Fruit fly (Drosophila melanogaster): ENCODE data around the gene CG8036.

Gene CG8036

dm6 chr3R:8699230-8699629 lies 31.6 kb downstream of the CG8036 start:
- no peak for TF ChIP-seq fd59A (GFP tag; optimal IDR thresholded peaks at IDR 0.05)
- no peak for TF ChIP-seq pdm3 (GFP tag; optimal IDR thresholded peaks at IDR 0.05)
- TF ChIP-seq CG7368 (GFP tag; optimal IDR thresholded peaks at IDR 0.05) = no peak
- TF ChIP-seq CG11294 (GFP tag; IDR thresholded peaks at IDR 0.05) = no peak
- no peak for TF ChIP-seq fkh (GFP tag; optimal IDR thresholded peaks at IDR 0.05)
- TF ChIP-seq Sox14 (GFP tag; optimal IDR thresholded peaks at IDR 0.05) = no peak
- TF ChIP-seq lz (GFP tag; optimal IDR thresholded peaks at IDR 0.05) = no peak
- TF ChIP-seq CG15336 (GFP tag; IDR thresholded peaks at IDR 0.05) = no peak
- TF ChIP-seq Eip93F (GFP tag; optimal IDR thresholded peaks at IDR 0.05) = no peak
- TF ChIP-seq CG6163 (GFP tag; IDR thresholded peaks at IDR 0.05) = no peak
- TF ChIP-seq fd85E (GFP tag; optimal IDR thresholded peaks at IDR 0.05) = no peak
- TF ChIP-seq Eip78C (GFP tag) = no peak
- TF ChIP-seq CG10631 (GFP tag; optimal IDR thresholded peaks at IDR 0.05) = no peak
- no peak for TF ChIP-seq CG6276 (GFP tag; optimal IDR thresholded peaks at IDR 0.05)
- TF ChIP-seq svp (GFP tag) = no peak
- TF ChIP-seq CG32006 (GFP tag; optimal IDR thresholded peaks at IDR 0.05) = no peak
- TF ChIP-seq CG3919 (GFP tag; optimal IDR thresholded peaks at IDR 0.05) = no peak
- no peak for TF ChIP-seq CG1621 (tag; optimal IDR thresholded peaks at IDR 0.05)
- TF ChIP-seq Ets21C (GFP tag; optimal IDR thresholded peaks at IDR 0.05) = no peak
- TF ChIP-seq CG16779 (tag; optimal IDR thresholded peaks at IDR 0.05) = no peak

dm6 chr3R:8700660-8701059 lies 33.0 kb downstream of the CG8036 start:
- TF ChIP-seq Gug (GFP tag; IDR thresholded peaks at IDR 0.05) (no peak), pdm3 (GFP tag; optimal IDR thresholded peaks at IDR 0.05) (no peak), topi (GFP tag; optimal IDR thresholded peaks at IDR 0.05) (no peak), CG9139 (GFP tag; optimal IDR thresholded peaks at IDR 0.05) (no peak), CG34406 (GFP tag; optimal IDR thresholded peaks at IDR 0.05) (no peak), Hr4 (GFP tag; optimal IDR thresholded peaks at IDR 0.05) (no peak), lz (GFP tag; optimal IDR thresholded peaks at IDR 0.05) (no peak), CG6276 (GFP tag; optimal IDR thresholded peaks at IDR 0.05) (no peak), Ets21C (GFP tag; optimal IDR thresholded peaks at IDR 0.05) (no peak)

DNA sequence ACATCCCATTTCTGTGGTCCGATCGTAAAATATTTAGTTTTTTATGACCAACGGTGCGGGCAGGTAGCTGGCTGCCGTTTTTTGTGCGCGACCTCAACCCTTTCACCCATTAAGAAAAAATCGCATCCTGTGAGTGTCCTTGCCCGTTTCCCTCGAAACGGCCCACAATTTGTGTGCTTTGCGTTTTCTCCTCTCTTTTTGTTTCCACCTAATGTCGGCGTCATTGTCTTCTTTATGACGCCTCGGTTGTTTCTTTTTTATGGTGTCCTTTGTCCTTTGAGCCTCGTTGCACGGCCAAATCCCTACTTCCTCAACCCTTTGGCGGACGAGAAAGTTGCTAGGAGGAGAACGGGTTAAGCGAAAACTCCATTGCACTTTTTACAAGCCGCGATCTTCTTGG lies 33.5 kb downstream of the CG8036 start:
- TF ChIP-seq CG15336 (GFP tag; IDR thresholded peaks at IDR 0.05) = no peak
- no peak for TF ChIP-seq CG7368 (GFP tag; optimal IDR thresholded peaks at IDR 0.05)
- TF ChIP-seq CG6808 (GFP tag; optimal IDR thresholded peaks at IDR 0.05) = no peak
- TF ChIP-seq fd85E (GFP tag; optimal IDR thresholded peaks at IDR 0.05) = no peak
- no peak for TF ChIP-seq Eip78C (GFP tag)
- no peak for TF ChIP-seq vri (GFP tag; optimal IDR thresholded peaks at IDR 0.05)
- TF ChIP-seq CG3032 (tag; optimal IDR thresholded peaks at IDR 0.05) = no peak
- TF ChIP-seq CG11294 (GFP tag; IDR thresholded peaks at IDR 0.05) = no peak
- no peak for TF ChIP-seq CG1621 (tag; optimal IDR thresholded peaks at IDR 0.05)
- TF ChIP-seq CG34406 (GFP tag; optimal IDR thresholded peaks at IDR 0.05) = no peak
- TF ChIP-seq CG6854 (GFP tag; optimal IDR thresholded peaks at IDR 0.05) = no peak
- no peak for TF ChIP-seq CG9139 (GFP tag; optimal IDR thresholded peaks at IDR 0.05)
- TF ChIP-seq Hr4 (GFP tag; optimal IDR thresholded peaks at IDR 0.05) = no peak
- TF ChIP-seq CG11902 (GFP tag; optimal IDR thresholded peaks at IDR 0.05) = no peak

- TF ChIP-seq fd59A (GFP tag; optimal IDR thresholded peaks at IDR 0.05) (no peak), CG6163 (GFP tag; IDR thresholded peaks at IDR 0.05) (no peak), fkh (GFP tag; optimal IDR thresholded peaks at IDR 0.05) (peak; percentile 28), achi (GFP tag; optimal IDR thresholded peaks at IDR 0.05) (no peak)
These were observed 37.0 kb downstream of the CG8036 start for dm6 chr3R:8704669-8705068.

DNA sequence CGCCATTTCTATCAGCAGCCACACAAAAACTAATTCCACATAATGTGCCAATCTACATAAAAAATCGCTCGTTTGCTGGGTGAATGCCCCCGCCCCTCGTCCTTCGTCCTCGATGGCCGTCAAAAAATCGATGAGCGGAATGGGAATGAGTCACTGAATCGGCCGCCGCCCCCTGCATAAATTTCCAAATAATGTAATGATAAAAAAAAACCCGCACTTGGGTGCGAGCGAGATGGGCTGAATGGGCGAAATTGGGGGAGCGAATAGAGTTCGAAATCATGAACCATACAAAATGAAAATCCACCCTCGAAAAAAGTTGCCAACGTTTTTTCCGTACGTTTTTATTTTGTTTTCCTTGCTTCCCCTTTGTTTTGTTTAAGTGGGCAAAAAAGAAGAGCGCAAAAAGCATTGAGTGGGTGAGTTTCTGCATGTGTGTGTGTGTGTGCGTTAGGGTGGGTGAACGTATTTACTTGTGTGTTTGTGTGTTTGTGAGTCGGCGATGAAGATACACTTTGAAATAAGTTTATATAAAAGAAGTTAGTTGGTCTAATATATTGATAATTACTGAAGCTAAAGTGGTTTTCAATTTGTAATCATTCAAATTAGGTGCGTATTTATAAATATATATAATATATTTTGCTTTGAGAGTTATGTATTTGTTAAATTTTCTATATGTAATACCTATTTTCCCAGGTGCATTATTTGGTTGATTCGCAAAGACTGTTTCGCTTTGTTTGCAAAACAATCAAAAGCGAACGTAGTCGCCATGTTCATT lies 37.8 kb downstream of the CG8036 start:
- TF ChIP-seq spab (GFP tag; optimal IDR thresholded peaks at IDR 0.05) = peak; percentile 46
- peak; percentile 44 for TF ChIP-seq CG3032 (tag; optimal IDR thresholded peaks at IDR 0.05)
- TF ChIP-seq CG15336 (GFP tag; IDR thresholded peaks at IDR 0.05) = no peak
- peak; percentile 68; the same call in 2 of the 3 replicates for TF ChIP-seq CG6163 (GFP tag; IDR thresholded peaks at IDR 0.05)
- peak; percentile 25 for TF ChIP-seq net (GFP tag; optimal IDR thresholded peaks at IDR 0.05)
- TF ChIP-seq Eip78C (GFP tag) = no peak
- no peak for TF ChIP-seq Lpt (GFP tag; optimal IDR thresholded peaks at IDR 0.05)
- TF ChIP-seq Sox102F (GFP tag; optimal IDR thresholded peaks at IDR 0.05) = peak; percentile 7
- peak; percentile 21 for TF ChIP-seq CG34406 (GFP tag; optimal IDR thresholded peaks at IDR 0.05)
- TF ChIP-seq acj6 (GFP tag; optimal IDR thresholded peaks at IDR 0.05) = no peak
- peak; percentile 6 for TF ChIP-seq CG8632 (GFP tag; optimal IDR thresholded peaks at IDR 0.05)
- no peak for TF ChIP-seq CG7368 (GFP tag; optimal IDR thresholded peaks at IDR 0.05)
- peak; percentile 31 for TF ChIP-seq CG16779 (tag; optimal IDR thresholded peaks at IDR 0.05)
- peak; percentile 17 for TF ChIP-seq CG3919 (GFP tag; optimal IDR thresholded peaks at IDR 0.05)
- peak; percentile 43 for TF ChIP-seq Ets96B (tag; optimal IDR thresholded peaks at IDR 0.05)
- TF ChIP-seq vri (GFP tag; optimal IDR thresholded peaks at IDR 0.05) = peak; percentile 6
- TF ChIP-seq CG6276 (GFP tag; optimal IDR thresholded peaks at IDR 0.05) = peak; percentile 31
- TF ChIP-seq ss (GFP tag; optimal IDR thresholded peaks at IDR 0.05) = peak; percentile 48 to 80
- peak; percentile 12 for TF ChIP-seq svp (GFP tag)
- no peak for TF ChIP-seq pdm3 (GFP tag; optimal IDR thresholded peaks at IDR 0.05)
- no peak for TF ChIP-seq topi (GFP tag; optimal IDR thresholded peaks at IDR 0.05)
- no peak for TF ChIP-seq Hr39 (GFP tag; optimal IDR thresholded peaks at IDR 0.05)
